Fruit fly (Drosophila melanogaster): ENCODE data around the gene CG4080.

Gene CG4080

DNA sequence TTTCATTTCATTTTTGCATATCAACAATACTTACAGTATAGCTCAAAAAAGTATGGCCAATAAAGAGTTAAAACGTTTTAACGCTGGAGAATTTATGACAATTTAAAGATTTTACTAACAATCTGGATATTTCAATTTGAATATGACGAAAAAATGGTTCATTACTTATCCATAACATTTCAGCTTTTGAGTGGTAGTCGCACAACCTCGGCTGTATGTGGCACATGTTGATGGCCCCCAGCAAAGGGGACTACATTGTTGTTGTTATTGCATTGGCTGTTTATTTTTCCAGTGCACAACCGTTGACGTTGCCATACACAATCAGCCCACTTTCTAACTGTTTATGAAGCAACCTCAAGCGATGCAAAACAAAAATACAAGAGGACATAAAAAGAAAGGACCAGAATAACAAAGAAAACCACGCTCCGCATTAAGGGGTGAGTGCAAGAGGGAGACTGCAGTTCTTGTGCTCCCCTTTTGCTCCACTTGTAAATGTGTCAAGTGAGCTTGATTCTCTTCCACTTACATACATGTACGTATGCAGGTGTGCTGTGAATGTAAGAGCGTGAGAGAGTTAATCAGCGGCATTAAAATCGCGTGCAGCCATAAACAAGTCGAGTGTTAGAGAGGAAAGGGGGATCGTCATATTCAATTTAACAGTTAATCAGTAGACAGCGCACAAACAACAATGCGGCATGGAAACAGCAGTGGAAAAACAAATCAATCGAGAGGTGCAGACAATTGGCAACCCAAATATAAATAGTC lies 21.2 kb upstream of the CG4080 start (continued):
- TF ChIP-seq gem (tag; optimal IDR thresholded peaks at IDR 0.05) (peak; percentile 72), lov (optimal IDR thresholded peaks at IDR 0.05) (no peak), lov (GFP tag; IDR thresholded peaks at IDR 0.05) (no peak), hkb (optimal IDR thresholded peaks at IDR 0.05) (no peak), hkb (GFP tag; IDR thresholded peaks at IDR 0.05) (peak; percentile 66; the same call in 1 of the 2 replicates), Mad (GFP tag; optimal IDR thresholded peaks at IDR 0.05) (no peak), Eip74EF (GFP tag; optimal IDR thresholded peaks at IDR 0.05) (peak in 1 of 2 experiments; percentile 53), stc (GFP tag; IDR thresholded peaks at IDR 0.05) (peak; percentile 54; the same call in 1 of the 2 replicates), CG10267 (tag; optimal IDR thresholded peaks at IDR 0.05) (peak; percentile 4), CG1529 (GFP tag; optimal IDR thresholded peaks at IDR 0.05) (peak; percentile 2), fd3F (GFP tag; optimal IDR thresholded peaks at IDR 0.05) (peak; percentile 21), CG3847 (GFP tag; IDR thresholded peaks at IDR 0.05) (peak; percentile 12; the same call in 1 of the 2 replicates), Lim3 (GFP tag; IDR thresholded peaks at IDR 0.05) (0 out of 2 replicates have a peak, but pooled peaks have one; percentile 19), Oli (tag; optimal IDR thresholded peaks at IDR 0.05) (peak; percentile 62), CG3065 (GFP tag; optimal IDR thresholded peaks at IDR 0.05) (no peak), seq (GFP tag; IDR thresholded peaks at IDR 0.05) (peak; percentile 58; the same call in 1 of the 2 replicates), CTCF (GFP tag; optimal IDR thresholded peaks at IDR 0.05) (peak; percentile 9), pb (GFP tag; optimal IDR thresholded peaks at IDR 0.05) (no peak), vnd (GFP tag; IDR thresholded peaks at IDR 0.05; ENCODE audit: partially characterized antibody) (no peak), Xbp1 (GFP tag; optimal IDR thresholded peaks at IDR 0.05) (peak; percentile 54), CG33213 (GFP tag; optimal IDR thresholded peaks at IDR 0.05) (no peak), tll (GFP tag; optimal IDR thresholded peaks at IDR 0.05) (no peak), CG18619 (GFP tag; optimal IDR thresholded peaks at IDR 0.05) (peak; percentile 23), wor (GFP tag; IDR thresholded peaks at IDR 0.05) (peak; percentile 38; the same call in 1 of the 2 replicates), sug (tag; optimal IDR thresholded peaks at IDR 0.05) (peak; percentile 90), salm (tag; optimal IDR thresholded peaks at IDR 0.05) (peak; percentile 23), CG30403 (GFP tag; optimal IDR thresholded peaks at IDR 0.05) (peak; percentile 38), CG11695 (GFP tag; IDR thresholded peaks at IDR 0.05) (peak; percentile 74; the same call in 2 of the 3 replicates), CG12391 (tag; optimal IDR thresholded peaks at IDR 0.05) (peak; percentile 52), Ets97D (GFP tag; optimal IDR thresholded peaks at IDR 0.05) (no peak), Awh (GFP tag; IDR thresholded peaks at IDR 0.05) (peak; percentile 68), CG31441 (GFP tag; IDR thresholded peaks at IDR 0.05) (peak; percentile 55), Hr3 (GFP tag; optimal IDR thresholded peaks at IDR 0.05) (peak; percentile 11), CG13424 (tag; optimal IDR thresholded peaks at IDR 0.05) (peak; percentile 54), Scr (GFP tag; IDR thresholded peaks at IDR 0.05; ENCODE audit: partially characterized antibody) (no peak), Camta (GFP tag; optimal IDR thresholded peaks at IDR 0.05) (peak; percentile 20), caup (GFP tag; optimal IDR thresholded peaks at IDR 0.05; ENCODE audit: severe bottlenecking) (peak; percentile 17), CG11398 (GFP tag; optimal IDR thresholded peaks at IDR 0.05) (peak; percentile 2), tap (tag; optimal IDR thresholded peaks at IDR 0.05) (peak; percentile 44), CG14860 (GFP tag; IDR thresholded peaks at IDR 0.05; ENCODE audit: partially characterized antibody) (no peak), CG15269 (tag; optimal IDR thresholded peaks at IDR 0.05) (peak; percentile 66), ERR (GFP tag; optimal IDR thresholded peaks at IDR 0.05) (no peak), unpg (GFP tag; optimal IDR thresholded peaks at IDR 0.05) (peak; percentile 62), CG12155 (GFP tag; optimal IDR thresholded peaks at IDR 0.05) (no peak), CG2678 (tag; optimal IDR thresholded peaks at IDR 0.05) (peak; percentile 66), CG6272 (GFP tag; IDR thresholded peaks at IDR 0.05) (no peak), CG6854 (GFP tag; optimal IDR thresholded peaks at IDR 0.05) (no peak), CG8944 (GFP tag; optimal IDR thresholded peaks at IDR 0.05) (no peak), Ssrp (tag; optimal IDR thresholded peaks at IDR 0.05) (peak; percentile 34)

All from whole organism, embryonic.